Fruit fly (Drosophila melanogaster): ENCODE measurements around the gene for.

for gene

DNA sequence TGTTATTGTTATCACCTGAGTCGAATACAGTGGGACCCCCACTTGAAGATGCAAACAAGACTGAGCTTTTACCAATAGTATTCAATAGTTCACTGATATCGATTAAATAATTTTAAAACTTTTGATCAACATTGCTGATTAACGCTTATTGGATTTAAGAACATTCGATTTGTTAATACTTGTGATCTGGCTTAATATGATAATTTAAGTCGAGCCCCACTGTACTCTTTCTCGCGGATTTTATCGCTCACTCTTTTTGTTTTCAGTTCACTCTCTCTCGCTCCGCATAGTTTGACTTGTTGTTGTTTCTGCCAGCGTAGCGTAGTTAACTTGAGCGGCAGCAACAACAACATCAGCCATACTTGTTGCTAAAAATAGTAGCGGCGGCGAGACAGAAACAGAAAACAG lies 1.1 kb downstream of the for start (continued):
- TF ChIP-seq CG7963 (GFP tag; IDR thresholded peaks at IDR 0.05; ENCODE audit: partially characterized antibody) (no peak), HLHmδ (GFP tag; optimal IDR thresholded peaks at IDR 0.05) (no peak), bcd (GFP tag; optimal IDR thresholded peaks at IDR 0.05) (peak; percentile 98), Optix (GFP tag; IDR thresholded peaks at IDR 0.05) (peak; percentile 97), chinmo (GFP tag; IDR thresholded peaks at IDR 0.05; ENCODE audit: partially characterized antibody) (peak; percentile 74; the same call in 1 of the 4 replicates), Trl (optimal IDR thresholded peaks at IDR 0.05) (peak; percentile 78 to 89), Trl (GFP tag; optimal IDR thresholded peaks at IDR 0.05) (peak; percentile 98), insv (GFP tag; optimal IDR thresholded peaks at IDR 0.05) (peak; percentile 29 to 83), Hmx (GFP tag; optimal IDR thresholded peaks at IDR 0.05) (peak; percentile 95), odd (GFP tag; optimal IDR thresholded peaks at IDR 0.05) (peak; percentile 98), Sox102F (GFP tag; optimal IDR thresholded peaks at IDR 0.05) (peak; percentile 99), ATbp (GFP tag; optimal IDR thresholded peaks at IDR 0.05) (peak; percentile 99), Myb (GFP tag; optimal IDR thresholded peaks at IDR 0.05) (peak; percentile 91), CG15073 (GFP tag; optimal IDR thresholded peaks at IDR 0.05) (peak; percentile 85), lola (GFP tag; optimal IDR thresholded peaks at IDR 0.05) (peak in 1 of 3 experiments; percentile 95), gro (GFP tag; optimal IDR thresholded peaks at IDR 0.05) (peak; percentile 98), tin (GFP tag; optimal IDR thresholded peaks at IDR 0.05) (peak; percentile 98), Hsf (GFP tag; optimal IDR thresholded peaks at IDR 0.05) (peak; percentile 98), ara (GFP tag; IDR thresholded peaks at IDR 0.05) (peak; percentile 97), dpn (GFP tag; optimal IDR thresholded peaks at IDR 0.05) (peak; percentile 98 to 99), HLH4C (GFP tag; IDR thresholded peaks at IDR 0.05; ENCODE audit: partially characterized antibody) (no peak), gce (GFP tag; IDR thresholded peaks at IDR 0.05) (peak; percentile 98), CG17359 (tag; optimal IDR thresholded peaks at IDR 0.05) (peak; percentile 99), CG15269 (tag; optimal IDR thresholded peaks at IDR 0.05) (peak; percentile 98), usp (GFP tag; optimal IDR thresholded peaks at IDR 0.05) (no peak), CG9817 (tag; optimal IDR thresholded peaks at IDR 0.05) (peak; percentile 99), klu (GFP tag; IDR thresholded peaks at IDR 0.05) (peak; percentile 95), CG10565 (GFP tag; optimal IDR thresholded peaks at IDR 0.05) (peak; percentile 88), toy (GFP tag; IDR thresholded peaks at IDR 0.05) (peak; percentile 92), ro (GFP tag; IDR thresholded peaks at IDR 0.05) (peak; percentile 93), trh (GFP tag; optimal IDR thresholded peaks at IDR 0.05) (peak; percentile 87), Nf-YA (GFP tag; IDR thresholded peaks at IDR 0.05) (peak; percentile 96), chm (GFP tag; IDR thresholded peaks at IDR 0.05) (peak; percentile 99), CG8765 (GFP tag; IDR thresholded peaks at IDR 0.05) (peak; percentile 95), sima (GFP tag; optimal IDR thresholded peaks at IDR 0.05) (peak; percentile 95), onecut (GFP tag; IDR thresholded peaks at IDR 0.05) (peak; percentile 96), CG32767 (GFP tag; IDR thresholded peaks at IDR 0.05) (peak; percentile 97), CG17361 (GFP tag; IDR thresholded peaks at IDR 0.05) (peak; percentile 98), slbo (GFP tag; IDR thresholded peaks at IDR 0.05) (peak; percentile 98), Sry-δ (GFP tag; optimal IDR thresholded peaks at IDR 0.05) (peak; percentile 76), Usf (GFP tag; optimal IDR thresholded peaks at IDR 0.05) (peak; percentile 97), CG32772 (GFP tag; IDR thresholded peaks at IDR 0.05) (peak; percentile 97), Oaz (GFP tag; IDR thresholded peaks at IDR 0.05) (peak; percentile 95), sisA (GFP tag; IDR thresholded peaks at IDR 0.05) (peak; percentile 98), CG16813 (GFP tag; IDR thresholded peaks at IDR 0.05; ENCODE audit: partially characterized antibody) (no peak), Camta (GFP tag; optimal IDR thresholded peaks at IDR 0.05) (peak; percentile 98), Six4 (GFP tag; optimal IDR thresholded peaks at IDR 0.05) (peak; percentile 98), CG17912 (GFP tag; optimal IDR thresholded peaks at IDR 0.05) (peak; percentile 97), CG12236 (GFP tag; optimal IDR thresholded peaks at IDR 0.05) (peak; percentile 97), Atf6 (GFP tag; IDR thresholded peaks at IDR 0.05) (peak; percentile 98), Neu2 (GFP tag; optimal IDR thresholded peaks at IDR 0.05; ENCODE audit: borderline replicate concordance) (peak; percentile 88), CG12299 (tag; optimal IDR thresholded peaks at IDR 0.05) (peak; percentile 98)
